Fruit fly (Drosophila melanogaster) whole organism, embryonic: Measurements from ENCODE around the gene CG10761.

Experiments
- ATbp ChIP-seq: fragments of 200-800 bp; sonication (Bioruptor generic); optimal IDR thresholded peaks from 2 replicates; lab custom pipeline; 2017; ENCODE audit warnings: missing biosample characterization, mild to moderate bottlenecking, missing genetic modification characterization, missing genetic modification reagents
- Atf6 ChIP-seq: fragments of 200-800 bp; sonication (Bioruptor generic); IDR thresholded peaks from 2 replicates; pipeline ENCODE4 v1.3.6; 2022; ENCODE audit warnings: missing biosample characterization, missing genetic modification characterization
- B-H2 ChIP-seq: fragments of 200-800 bp; sonication (Bioruptor generic); optimal IDR thresholded peaks from 2 replicates; lab custom pipeline; 2018; ENCODE audit warnings: missing biosample characterization, mild to moderate bottlenecking, missing genetic modification characterization
- Bdp1 ChIP-seq: fragments of 200-800 bp; sonication (Bioruptor generic); optimal IDR thresholded peaks from 3 replicates; lab custom pipeline; 2016; ENCODE audit warnings: missing biosample characterization, missing genetic modification characterization
- Bteb2 ChIP-seq: fragments of 200-800 bp; sonication (Bioruptor generic); optimal IDR thresholded peaks from 2 replicates; lab custom pipeline; 2016; ENCODE audit warnings: missing biosample characterization, missing genetic modification characterization
- CG10209 ChIP-seq: fragments of 200-800 bp; sonication (Bioruptor generic); optimal IDR thresholded peaks from 3 replicates; lab custom pipeline; 2017; ENCODE audit warnings: missing biosample characterization, mild to moderate bottlenecking, missing genetic modification characterization, missing genetic modification reagents
- CG11456 ChIP-seq: fragments of 200-800 bp; sonication (Bioruptor generic); IDR thresholded peaks from 3 replicates; pipeline ENCODE4 v1.3.6; 2022; ENCODE audit warnings: missing biosample characterization, missing genetic modification characterization
- CG12104 ChIP-seq: fragments of 200-800 bp; sonication (Bioruptor generic); optimal IDR thresholded peaks from 3 replicates; lab custom pipeline; 2016; ENCODE audit warnings: missing biosample characterization, missing genetic modification characterization
- CG12299 ChIP-seq: fragments of 200-800 bp; sonication (Bioruptor generic); optimal IDR thresholded peaks from 2 replicates; lab custom pipeline; 2018; ENCODE audit warnings: missing biosample characterization, mild to moderate bottlenecking, missing genetic modification characterization
- CG13775 ChIP-seq: fragments of 200-800 bp; sonication (Bioruptor generic); optimal IDR thresholded peaks from 3 replicates; lab custom pipeline; 2017; ENCODE audit warnings: missing biosample characterization, mild to moderate bottlenecking, missing genetic modification characterization
- CG14710 ChIP-seq: fragments of 200-800 bp; sonication (Bioruptor generic); optimal IDR thresholded peaks from 3 replicates; lab custom pipeline; 2019; ENCODE audit warnings: missing biosample characterization, mild to moderate bottlenecking, missing genetic modification characterization, moderate library complexity
- CG14860 ChIP-seq: fragments of 200-800 bp; sonication (Bioruptor generic); IDR thresholded peaks from 3 replicates; pipeline ENCODE4 v1.3.6; 2022; ENCODE audit warnings: missing biosample characterization, missing genetic modification characterization; ENCODE audit not compliant: partially characterized antibody
- CG15269 ChIP-seq: fragments of 200-800 bp; sonication (Bioruptor generic); optimal IDR thresholded peaks from 2 replicates; lab custom pipeline; 2018; ENCODE audit warnings: missing biosample characterization, mild to moderate bottlenecking, missing genetic modification characterization, moderate library complexity
- CG18764 ChIP-seq: fragments of 200-800 bp; sonication (Bioruptor generic); optimal IDR thresholded peaks from 3 replicates; lab custom pipeline; 2016; ENCODE audit warnings: missing biosample characterization, missing genetic modification characterization
- CG2120 ChIP-seq: fragments of 200-800 bp; sonication (Bioruptor generic); optimal IDR thresholded peaks from 3 replicates; lab custom pipeline; 2016; ENCODE audit warnings: missing biosample characterization, missing genetic modification characterization
- CG32767 ChIP-seq: fragments of 200-800 bp; sonication (Bioruptor generic); IDR thresholded peaks from 2 replicates; pipeline ENCODE4 v1.3.6; 2022; ENCODE audit warnings: missing biosample characterization, missing genetic modification characterization
- CG4282 ChIP-seq: fragments of 200-800 bp; sonication (Bioruptor generic); optimal IDR thresholded peaks from 2 replicates; lab custom pipeline; 2016; ENCODE audit warnings: missing biosample characterization, missing genetic modification characterization
- CG43689 ChIP-seq: fragments of 200-800 bp; sonication (Bioruptor generic); IDR thresholded peaks from 2 replicates; pipeline ENCODE4 v1.3.6; 2022; ENCODE audit warnings: missing biosample characterization, missing genetic modification characterization
- CG4820 ChIP-seq: fragments of 200-800 bp; sonication (Bioruptor generic); optimal IDR thresholded peaks from 3 replicates; lab custom pipeline; 2016; ENCODE audit warnings: missing biosample characterization, missing genetic modification characterization
- CG7987 ChIP-seq: fragments of 200-800 bp; sonication (Bioruptor generic); optimal IDR thresholded peaks from 2 replicates; lab custom pipeline; 2018; ENCODE audit warnings: missing biosample characterization, mild to moderate bottlenecking, missing genetic modification characterization, moderate library complexity
- Camta ChIP-seq: fragments of 200-800 bp; sonication (Bioruptor generic); optimal IDR thresholded peaks from 2 replicates; lab custom pipeline; 2016; ENCODE audit warnings: missing biosample characterization, missing genetic modification characterization
- Deaf1 ChIP-seq: fragments of 200-800 bp; optimal IDR thresholded peaks from 3 replicates; lab custom pipeline; 2019; ENCODE audit warnings: missing biosample characterization, mild to moderate bottlenecking, missing genetic modification characterization, moderate library complexity
- Doc2 ChIP-seq: fragments of 200-800 bp; sonication (Bioruptor generic); IDR thresholded peaks from 2 replicates; pipeline ENCODE4 v1.3.6; 2022; ENCODE audit warnings: missing biosample characterization, missing genetic modification characterization
- Dref ChIP-seq: fragments of 200-800 bp; sonication (Bioruptor generic); IDR thresholded peaks from 2 replicates; pipeline ENCODE4 v1.3.6; 2022; ENCODE audit warnings: missing biosample characterization, missing genetic modification characterization
- Fer3 ChIP-seq: fragments of 200-800 bp; sonication (Bioruptor generic); optimal IDR thresholded peaks from 2 replicates; lab custom pipeline; 2018; ENCODE audit warnings: missing biosample characterization, mild to moderate bottlenecking, missing genetic modification characterization, moderate library complexity
- GATAe ChIP-seq: fragments of 200-800 bp; sonication (Bioruptor generic); conservative IDR thresholded peaks from 2 replicates; pipeline ENCODE4 v1.3.6; 2022; ENCODE audit warnings: missing biosample characterization, missing genetic modification characterization
- Hr3 ChIP-seq: fragments of 200-800 bp; sonication (Bioruptor generic); optimal IDR thresholded peaks from 3 replicates; lab custom pipeline; 2016; ENCODE audit warnings: missing biosample characterization, missing genetic modification characterization
- Med ChIP-seq: fragments of 200-800 bp; sonication (Bioruptor generic); peaks from one replicate; lab custom pipeline; 2016; ENCODE audit warnings: missing biosample characterization, missing genetic modification characterization, mild to moderate bottlenecking, inconsistent platforms, moderate library complexity
- NC2β ChIP-seq: fragments of 200-800 bp; sonication (Bioruptor generic); optimal IDR thresholded peaks from 2 replicates; lab custom pipeline; 2016; ENCODE audit warnings: missing biosample characterization, missing genetic modification characterization
- Opbp ChIP-seq: fragments of 200-800 bp; sonication (Bioruptor generic); IDR thresholded peaks from 3 replicates; pipeline ENCODE4 v1.3.6; 2022; ENCODE audit warnings: missing biosample characterization, missing genetic modification characterization; ENCODE audit not compliant: partially characterized antibody
- Pdp1 ChIP-seq, 2 experiments: fragments of 200-800 bp; sonication (Bioruptor generic); optimal IDR thresholded peaks; 3 replicates each; lab custom pipeline; 2016; ENCODE audit warnings: missing biosample characterization in 2 of 2, missing genetic modification characterization in 2 of 2, mild to moderate bottlenecking in 1 of 2, moderate library complexity in 1 of 2
- Tbp ChIP-seq: fragments of >200 bp; optimal IDR thresholded peaks from 2 replicates; lab custom pipeline; 2018; ENCODE audit warnings: missing biosample characterization, missing genetic modification characterization
- Vsx1 ChIP-seq: fragments of 200-800 bp; sonication (Bioruptor generic); optimal IDR thresholded peaks from 2 replicates; lab custom pipeline; 2017; ENCODE audit warnings: missing biosample characterization, mild to moderate bottlenecking, missing genetic modification characterization, missing genetic modification reagents
- az2 ChIP-seq: fragments of 200-800 bp; sonication (Bioruptor generic); optimal IDR thresholded peaks from 3 replicates; lab custom pipeline; 2016; ENCODE audit warnings: missing biosample characterization, missing genetic modification characterization
- cad ChIP-seq: fragments of >200 bp; optimal IDR thresholded peaks from 2 replicates; lab custom pipeline; 2017; ENCODE audit warnings: missing biosample characterization, missing genetic modification characterization
- danr ChIP-seq: fragments of 200-800 bp; sonication (Bioruptor generic); IDR thresholded peaks from 2 replicates; pipeline ENCODE4 v1.3.6; 2022; ENCODE audit warnings: missing biosample characterization, missing genetic modification characterization
- dm ChIP-seq: fragments of 200-800 bp; sonication (Bioruptor generic); optimal IDR thresholded peaks from 3 replicates; lab custom pipeline; 2016; ENCODE audit warnings: missing biosample characterization, missing genetic modification characterization
- dmrt99B ChIP-seq: fragments of 200-800 bp; sonication (Bioruptor generic); optimal IDR thresholded peaks from 2 replicates; lab custom pipeline; 2018; ENCODE audit warnings: missing biosample characterization, mild to moderate bottlenecking, missing genetic modification characterization, moderate library complexity
- emc ChIP-seq: fragments of 200-800 bp; sonication (Bioruptor generic); optimal IDR thresholded peaks from 2 replicates; lab custom pipeline; 2016; ENCODE audit warnings: missing biosample characterization, missing genetic modification characterization
- eve ChIP-seq, 2 experiments: fragments of >200 bp; optimal IDR thresholded peaks; 2 replicates each; lab custom pipeline; 2017; ENCODE audit warnings: missing biosample characterization in 2 of 2, missing genetic modification characterization in 2 of 2
- gcm2 ChIP-seq: fragments of 200-800 bp; sonication (Bioruptor generic); optimal IDR thresholded peaks from 2 replicates; lab custom pipeline; 2016; ENCODE audit warnings: missing biosample characterization, missing genetic modification characterization
- grau ChIP-seq: fragments of 200-800 bp; optimal IDR thresholded peaks from 3 replicates; lab custom pipeline; 2019; ENCODE audit warnings: missing biosample characterization, mild to moderate bottlenecking, missing genetic modification characterization, moderate library complexity
- gsb-n ChIP-seq: fragments of 200-800 bp; sonication (Bioruptor generic); optimal IDR thresholded peaks from 3 replicates; lab custom pipeline; 2018; ENCODE audit warnings: missing biosample characterization, mild to moderate bottlenecking, missing genetic modification characterization
- hbn ChIP-seq: fragments of 200-800 bp; sonication (Bioruptor generic); IDR thresholded peaks from 2 replicates; pipeline ENCODE4 v1.3.6; 2022; ENCODE audit warnings: missing biosample characterization, missing genetic modification characterization; ENCODE audit not compliant: partially characterized antibody
- lbe ChIP-seq: fragments of 200-800 bp; sonication (Bioruptor generic); optimal IDR thresholded peaks from 2 replicates; lab custom pipeline; 2016; ENCODE audit warnings: missing biosample characterization, mild to moderate bottlenecking, missing genetic modification characterization
- pb ChIP-seq: fragments of 200-800 bp; sonication (Bioruptor generic); optimal IDR thresholded peaks from 3 replicates; lab custom pipeline; 2016; ENCODE audit warnings: missing biosample characterization, missing genetic modification characterization
- sens-2 ChIP-seq: fragments of 200-800 bp; sonication (Bioruptor generic); IDR thresholded peaks from 2 replicates; pipeline ENCODE4 v1.3.6; 2022; ENCODE audit warnings: missing biosample characterization, missing genetic modification characterization
- vfl ChIP-seq: fragments of 200-800 bp; sonication (Bioruptor generic); optimal IDR thresholded peaks from 2 replicates; lab custom pipeline; 2016; ENCODE audit warnings: missing biosample characterization, missing genetic modification characterization
- vvl ChIP-seq: fragments of 200-800 bp; sonication (Bioruptor generic); IDR thresholded peaks from 2 replicates; pipeline ENCODE4 v1.3.6; 2022; ENCODE audit warnings: missing biosample characterization, missing genetic modification characterization
- zf30C ChIP-seq: fragments of 200-800 bp; sonication (Bioruptor generic); optimal IDR thresholded peaks from 3 replicates; lab custom pipeline; 2018; ENCODE audit warnings: missing biosample characterization, mild to moderate bottlenecking, missing genetic modification characterization

The CG10761 gene

DNA sequence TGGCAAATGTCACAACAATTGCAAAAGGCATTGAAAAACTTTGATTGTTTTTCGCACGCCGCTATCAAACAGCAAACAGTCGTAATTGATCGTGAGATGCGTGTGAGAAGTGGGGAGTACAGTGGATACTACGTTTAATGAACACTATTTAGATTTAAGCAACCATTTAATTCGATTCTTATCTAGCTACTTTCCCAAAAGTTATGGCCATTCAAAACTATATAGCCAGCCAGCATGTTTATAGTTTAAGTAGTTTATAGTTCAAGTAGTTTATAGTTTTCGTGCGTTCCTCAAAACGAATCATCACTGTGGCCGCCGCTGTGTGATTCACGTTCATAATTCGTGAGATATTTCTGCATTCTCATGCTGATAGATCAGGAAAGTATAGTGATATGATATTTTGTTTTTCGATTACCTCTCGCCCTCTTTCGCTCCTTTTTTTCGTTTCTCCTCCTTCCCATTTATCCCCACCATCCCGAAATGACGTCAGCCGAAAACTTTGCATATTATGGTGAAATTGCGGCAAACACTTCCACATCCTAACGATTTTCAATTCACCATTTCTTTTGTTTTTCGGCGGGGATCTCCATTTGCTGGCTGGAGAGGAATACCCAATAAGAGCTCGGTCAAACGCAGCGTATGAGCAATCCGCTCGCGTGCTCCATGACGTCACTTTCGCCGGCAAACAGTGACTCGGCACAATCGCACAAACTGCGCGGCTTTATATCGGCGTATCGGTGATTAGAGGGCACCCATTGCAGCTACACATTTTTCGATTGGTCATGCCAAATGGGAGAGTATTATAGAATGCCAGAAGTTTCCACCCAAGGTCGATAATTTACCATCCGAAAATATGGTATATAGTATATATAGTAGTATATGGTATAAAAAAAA is 49.0 kb downstream of the CG10761 start (continued):
- TF ChIP-seq CG32767 (GFP tag; lab: Robert Waterston, UW) (no peak), Fer3 (tag; lab: Kevin White, UChicago) (peak; percentile 82), CG7987 (GFP tag; lab: Kevin White, UChicago) (no peak), gcm2 (no peak), Bdp1 (GFP tag; lab: Kevin White, UChicago) (no peak), pb (GFP tag; lab: Kevin White, UChicago) (peak; percentile 23), emc (GFP tag; lab: Kevin White, UChicago) (peak; percentile 36), dmrt99B (tag; lab: Kevin White, UChicago) (peak; percentile 55), Med (GFP tag; lab: Kevin White, UChicago) (peak; percentile 94), az2 (GFP tag; lab: Kevin White, UChicago) (peak; percentile 12), sens-2 (no peak), danr (GFP tag; lab: Robert Waterston, UW) (no peak), Atf6 (GFP tag; lab: Robert Waterston, UW) (peak; percentile 75), hbn (GFP tag; lab: Robert Waterston, UW) (no peak), lbe (GFP tag; lab: Kevin White, UChicago) (no peak), CG10209 (GFP tag; lab: Kevin White, UChicago) (peak; percentile 44), CG11456 (GFP tag; lab: Robert Waterston, UW) (peak; percentile 72; the same call in 2 of the 3 replicates), CG4282 (GFP tag; lab: Kevin White, UChicago) (no peak), CG13775 (GFP tag; lab: Kevin White, UChicago) (peak; percentile 11), CG14860 (GFP tag; lab: Robert Waterston, UW) (no peak), CG12299 (tag; lab: Kevin White, UChicago) (no peak), grau (peak; percentile 93), Deaf1 (tag; lab: Kevin White, UChicago) (peak; percentile 14), B-H2 (GFP tag; lab: Kevin White, UChicago) (peak; percentile 60), GATAe (GFP tag; lab: Robert Waterston, UW) (peak; percentile 48; the same call in 1 of the 2 replicates), NC2β (GFP tag; lab: Kevin White, UChicago) (no peak), dm (no peak), Opbp (GFP tag; lab: Robert Waterston, UW) (no peak), Bteb2 (GFP tag; lab: Kevin White, UChicago) (peak; percentile 49), Dref (GFP tag; lab: Robert Waterston, UW) (no peak), cad (GFP tag; lab: Kevin White, UChicago) (no peak), CG18764 (GFP tag; lab: Kevin White, UChicago) (no peak), zf30C (no peak), vvl (GFP tag; lab: Robert Waterston, UW) (peak; percentile 56; the same call in 1 of the 2 replicates), gsb-n (tag; lab: Kevin White, UChicago) (no peak), Vsx1 (no peak), CG15269 (tag; lab: Kevin White, UChicago) (peak; percentile 80), Pdp1 (GFP tag; optimal IDR thresholded peaks at IDR 0.05; lab: Kevin White, UChicago) (peak; percentile 22 to 30), CG4820 (GFP tag; lab: Kevin White, UChicago) (peak; percentile 12), ATbp (GFP tag; lab: Kevin White, UChicago) (no peak), Camta (GFP tag; lab: Kevin White, UChicago) (peak; percentile 30), CG43689 (GFP tag; lab: Robert Waterston, UW) (no peak), vfl (GFP tag; lab: Kevin White, UChicago) (peak; percentile 76), CG2120 (GFP tag; lab: Kevin White, UChicago) (peak; percentile 91), CG14710 (tag; lab: Kevin White, UChicago) (no peak), Hr3 (GFP tag; lab: Kevin White, UChicago) (no peak), Doc2 (GFP tag; lab: Robert Waterston, UW) (no peak), eve (GFP tag; optimal IDR thresholded peaks at IDR 0.05; lab: Kevin White, UChicago) (no peak), Tbp (no peak), CG12104 (GFP tag; lab: Kevin White, UChicago) (no peak)
